Worm (Caenorhabditis elegans) whole organism, L3 larva: ENCODE results near the gene H12D21.9.
A peak's percentile ranks its signal among the peaks of the same experiment; 100 is the strongest.
"Not testable (repeated sequence)": the region's sequence is repeated elsewhere in the genome, so short reads cannot be mapped to it uniquely, and the experiment has no call there.

Experiments used
- ceh-16 ChIP-seq: sonication (generic microtip); optimal IDR thresholded peaks from 2 replicates; lab custom pipeline; 2017; ENCODE audit warnings: missing biosample characterization, missing genetic modification characterization
- ceh-28 ChIP-seq: fragments of 150-350 bp; optimal IDR thresholded peaks from 2 replicates; lab custom pipeline; 2014; ENCODE audit warnings: missing biosample characterization, missing genetic modification reagents, missing genetic modification characterization
- ceh-82 ChIP-seq: fragments of 150-350 bp; optimal IDR thresholded peaks from 2 replicates; lab custom pipeline; 2014; ENCODE audit warnings: missing biosample characterization, missing genetic modification characterization
- egl-27 ChIP-seq: sonication (generic microtip); optimal IDR thresholded peaks from 4 replicates; lab custom pipeline; 2017; ENCODE audit warnings: missing biosample characterization, missing genetic modification reagents, missing genetic modification characterization
- egl-5 ChIP-seq: fragments of 150-350 bp; optimal IDR thresholded peaks from 2 replicates; lab custom pipeline; 2017; ENCODE audit warnings: missing biosample characterization, missing genetic modification reagents, missing genetic modification characterization, inconsistent platforms
- elt-1 ChIP-seq: fragments of 150-350 bp; optimal IDR thresholded peaks from 2 replicates; lab custom pipeline; 2014; ENCODE audit warnings: missing biosample characterization, missing genetic modification characterization
- elt-2 ChIP-seq: sonication (generic microtip); optimal IDR thresholded peaks from 2 replicates; lab custom pipeline; 2016; ENCODE audit warnings: missing genetic modification reagents, mild to moderate bottlenecking, missing genetic modification characterization, missing compliant biosample characterization
- eor-1 ChIP-seq, 2 experiments: fragments of 150-350 bp; optimal IDR thresholded peaks; 2 replicates each; lab custom pipeline; 2014 to 2018; ENCODE audit warnings: missing biosample characterization in 2 of 2, missing genetic modification characterization in 2 of 2
- fkh-2 ChIP-seq: fragments of 150-350 bp; optimal IDR thresholded peaks from 2 replicates; lab custom pipeline; 2014; ENCODE audit warnings: missing biosample characterization, missing genetic modification reagents, missing genetic modification characterization
- fos-1 ChIP-seq: fragments of 150-350 bp; optimal IDR thresholded peaks from 2 replicates; lab custom pipeline; 2014; ENCODE audit warnings: missing biosample characterization, missing genetic modification characterization
- hmg-11 ChIP-seq: sonication (generic microtip); optimal IDR thresholded peaks from 2 replicates; lab custom pipeline; 2016; ENCODE audit warnings: missing genetic modification characterization, missing compliant biosample characterization
- lin-15B ChIP-seq: fragments of 150-350 bp; optimal IDR thresholded peaks from 2 replicates; lab custom pipeline; 2014; ENCODE audit warnings: missing biosample characterization, missing genetic modification characterization
- mml-1 ChIP-seq: fragments of 150-350 bp; sonication (generic microtip); optimal IDR thresholded peaks from 3 replicates; lab custom pipeline; 2014; ENCODE audit warnings: missing biosample characterization, missing genetic modification characterization
- nhr-11 ChIP-seq: fragments of 150-350 bp; optimal IDR thresholded peaks from 2 replicates; lab custom pipeline; 2014; ENCODE audit warnings: missing biosample characterization, missing genetic modification characterization
- nhr-12 ChIP-seq: fragments of 150-350 bp; optimal IDR thresholded peaks from 2 replicates; lab custom pipeline; 2014; ENCODE audit warnings: missing biosample characterization, missing genetic modification characterization
- nhr-23 ChIP-seq: fragments of 150-350 bp; optimal IDR thresholded peaks from 2 replicates; lab custom pipeline; 2014; ENCODE audit warnings: missing biosample characterization, missing genetic modification reagents, missing genetic modification characterization
- nhr-237 ChIP-seq: fragments of 150-350 bp; optimal IDR thresholded peaks from 2 replicates; lab custom pipeline; 2014; ENCODE audit warnings: missing biosample characterization, missing genetic modification characterization
- nhr-25 ChIP-seq: sonication (generic microtip); optimal IDR thresholded peaks from 2 replicates; lab custom pipeline; 2017; ENCODE audit warnings: missing biosample characterization, missing genetic modification characterization
- nhr-28 ChIP-seq: fragments of 150-350 bp; optimal IDR thresholded peaks from 2 replicates; lab custom pipeline; 2014; ENCODE audit warnings: missing biosample characterization, missing genetic modification characterization
- nhr-43 ChIP-seq: sonication (generic microtip); optimal IDR thresholded peaks from 2 replicates; lab custom pipeline; 2016; ENCODE audit warnings: mild to moderate bottlenecking, missing genetic modification characterization, missing compliant biosample characterization; ENCODE audit not compliant: poor library complexity, severe bottlenecking
- nhr-67 ChIP-seq: fragments of 150-350 bp; optimal IDR thresholded peaks from 2 replicates; lab custom pipeline; 2014; ENCODE audit warnings: missing biosample characterization, missing genetic modification characterization
- pha-4 ChIP-seq: fragments of 150-350 bp; optimal IDR thresholded peaks from 2 replicates; lab custom pipeline; 2014; ENCODE audit warnings: missing biosample characterization, missing genetic modification reagents, missing genetic modification characterization
- pqm-1 ChIP-seq: fragments of 150-350 bp; optimal IDR thresholded peaks from 2 replicates; lab custom pipeline; 2017; ENCODE audit warnings: missing biosample characterization, missing genetic modification characterization, inconsistent platforms
- snpc-4 ChIP-seq: fragments of 150-350 bp; optimal IDR thresholded peaks from 2 replicates; lab custom pipeline; 2014; ENCODE audit warnings: missing biosample characterization, missing genetic modification characterization
- unc-62 ChIP-seq: fragments of 150-350 bp; sonication (generic microtip); optimal IDR thresholded peaks from 4 replicates; lab custom pipeline; 2014; ENCODE audit warnings: missing biosample characterization, missing genetic modification reagents, missing genetic modification characterization
- zag-1 ChIP-seq: fragments of 150-350 bp; optimal IDR thresholded peaks from 2 replicates; lab custom pipeline; 2014; ENCODE audit warnings: missing biosample characterization, missing genetic modification characterization
- ztf-11 ChIP-seq: fragments of 150-350 bp; optimal IDR thresholded peaks from 2 replicates; lab custom pipeline; 2014; ENCODE audit warnings: missing biosample characterization, missing genetic modification characterization
- ztf-4 ChIP-seq: fragments of 150-350 bp; optimal IDR thresholded peaks from 2 replicates; lab custom pipeline; 2014; ENCODE audit warnings: missing biosample characterization, missing genetic modification characterization

H12D21.9 gene

DNA sequence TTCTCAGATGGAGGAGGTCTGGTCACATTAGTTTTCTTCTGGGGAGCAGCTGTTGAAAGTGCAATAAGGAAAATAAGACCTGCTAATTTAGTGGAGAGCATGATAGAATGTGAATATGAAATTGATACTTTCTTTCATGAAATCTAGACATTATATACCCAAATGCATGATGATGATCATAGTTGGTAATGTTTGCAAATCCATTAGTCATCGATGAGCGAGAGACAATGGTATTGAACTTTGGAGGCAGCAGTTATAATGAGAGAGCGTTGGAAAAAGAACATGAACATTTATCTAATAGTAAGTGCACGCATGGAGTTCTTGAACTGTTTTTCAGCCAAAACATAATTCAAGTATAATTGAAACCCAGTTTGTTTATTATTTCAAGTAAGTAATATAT is 11.5 kb downstream of the H12D21.9 start, which contains the start of gene H12D21.6:
Gene H12D21.6, minus strand, starts transcription at position 101 of the 400 bp plus-strand sequence.
- no peak for TF ChIP-seq eor-1 (tag; optimal IDR thresholded peaks at IDR 0.05; lab: Kevin White, UChicago)
- TF ChIP-seq ceh-16 (tag; lab: Kevin White, UChicago) = no peak
- TF ChIP-seq pha-4 = no peak
- no peak for TF ChIP-seq elt-2 (tag; lab: Kevin White, UChicago)
- TF ChIP-seq nhr-25 (tag; lab: Kevin White, UChicago) = no peak
- TF ChIP-seq ceh-82 (tag; lab: Kevin White, UChicago) = no peak
- no peak for TF ChIP-seq lin-15B (tag; lab: Kevin White, UChicago)

DNA sequence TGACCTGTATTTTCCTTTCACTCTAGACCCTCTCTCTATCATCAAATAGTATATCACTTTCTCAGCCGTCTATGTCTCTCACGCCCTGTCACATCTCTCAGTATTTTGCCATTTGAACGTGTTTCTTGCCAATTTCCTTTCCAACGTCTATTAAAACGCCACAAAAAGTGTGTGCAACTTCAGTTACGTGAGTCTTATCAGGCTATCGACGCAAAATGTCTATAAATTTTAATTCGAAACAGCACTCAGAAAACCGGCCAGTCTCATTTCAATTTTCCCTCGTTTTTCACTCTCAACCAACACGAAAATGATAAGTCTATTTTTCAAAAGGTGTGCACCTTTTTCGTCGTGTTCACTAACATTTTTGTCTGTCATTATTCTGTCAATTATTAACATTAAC is 13.7 kb downstream of the H12D21.9 start, which contains the start of gene mpst-3:
Gene mpst-3, plus strand, starts transcription at position 91 of the 400 bp plus-strand sequence.
- TF ChIP-seq pqm-1 (peak; percentile 58), nhr-237 (tag; lab: Kevin White, UChicago) (no peak), egl-5 (no peak), elt-2 (tag; lab: Kevin White, UChicago) (peak; percentile 83), hmg-11 (tag; lab: Kevin White, UChicago) (no peak), pha-4 (peak; percentile 27), elt-1 (tag; lab: Kevin White, UChicago) (no peak)
- TF ChIP-seq, all 47 proteins: peak for 3

DNA sequence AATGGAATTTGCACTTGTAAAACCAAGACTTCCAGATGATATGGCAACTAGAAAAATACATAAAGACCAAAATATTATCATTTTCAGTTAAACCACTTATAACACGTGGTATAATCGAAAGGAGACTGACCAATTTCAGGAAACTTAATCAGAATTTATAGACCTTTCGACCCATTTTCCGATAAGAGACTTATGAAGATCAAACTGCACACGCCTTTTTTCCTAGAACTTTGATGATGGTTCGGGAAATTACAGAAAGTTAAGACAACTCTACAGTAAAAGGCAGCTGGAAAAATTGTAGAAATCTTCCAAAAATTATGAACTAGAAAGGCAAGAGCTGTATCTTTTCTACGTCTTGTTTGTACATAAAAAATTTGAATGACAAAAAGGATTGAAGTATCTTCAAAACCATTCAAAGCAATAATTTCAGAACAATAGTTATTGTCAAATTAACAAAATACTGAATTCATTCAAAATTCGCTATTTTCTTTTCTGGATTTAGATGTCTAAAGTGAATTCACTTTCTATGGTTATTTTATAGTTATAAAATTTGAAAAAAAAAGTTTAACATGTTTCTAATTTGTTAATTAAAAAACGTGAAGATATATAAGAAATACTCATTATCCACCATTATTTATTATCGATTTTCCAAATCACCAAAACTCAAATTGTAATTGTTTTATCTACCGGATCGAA is 15.8 kb downstream of the H12D21.9 start, which contains the start of the genes mpst-2 and H12D21.5:
Gene mpst-2, minus strand, starts transcription at position 101 of the 696 bp plus-strand sequence.
Gene H12D21.5, plus strand, starts transcription at position 646 of the 696 bp plus-strand sequence.
- TF ChIP-seq mml-1 (no peak), snpc-4 (tag; lab: Kevin White, UChicago) (no peak), nhr-12 (tag; lab: Kevin White, UChicago) (no peak), fkh-2 (tag; lab: Kevin White, UChicago) (no peak), nhr-67 (tag; lab: Kevin White, UChicago) (no peak), unc-62 (GFP tag; lab: Kevin White, UChicago) (no peak), nhr-25 (tag; lab: Kevin White, UChicago) (no peak), nhr-43 (tag; lab: Kevin White, UChicago) (no peak), ztf-11 (tag; lab: Kevin White, UChicago) (no peak), lin-15B (tag; lab: Kevin White, UChicago) (no peak), fos-1 (tag; lab: Kevin White, UChicago) (no peak), ztf-4 (no peak), egl-5 (no peak), zag-1 (tag; lab: Kevin White, UChicago) (no peak), egl-27 (no peak)
- TF ChIP-seq, all 47 proteins: peak for 0

DNA sequence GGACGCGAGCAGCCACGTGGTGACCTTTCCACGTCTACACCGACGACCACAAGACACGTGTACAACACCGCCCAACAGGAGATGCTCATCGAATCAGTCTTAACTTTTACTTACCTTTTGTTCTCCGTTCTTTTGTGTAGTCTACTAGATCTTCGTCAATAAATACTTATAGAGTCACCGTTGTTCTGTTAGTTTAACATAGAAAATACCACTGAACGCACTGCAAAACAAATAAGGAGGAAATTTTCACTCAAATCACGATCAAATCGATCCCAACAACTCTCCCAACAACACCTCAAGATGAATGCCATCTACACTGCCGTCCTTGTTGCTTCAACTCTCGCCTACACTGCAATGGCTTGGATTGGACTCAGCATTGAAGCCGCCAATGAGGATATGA is 18.5 kb downstream of the H12D21.9 start, which contains the start of gene nspa-2:
Gene nspa-2, plus strand, starts transcription at position 301 of the 400 bp plus-strand sequence.
- not testable (repeated sequence) for TF ChIP-seq lin-15B (tag; lab: Kevin White, UChicago); nhr-12 (tag; lab: Kevin White, UChicago); eor-1 (tag; optimal IDR thresholded peaks at IDR 0.05; lab: Kevin White, UChicago)

DNA sequence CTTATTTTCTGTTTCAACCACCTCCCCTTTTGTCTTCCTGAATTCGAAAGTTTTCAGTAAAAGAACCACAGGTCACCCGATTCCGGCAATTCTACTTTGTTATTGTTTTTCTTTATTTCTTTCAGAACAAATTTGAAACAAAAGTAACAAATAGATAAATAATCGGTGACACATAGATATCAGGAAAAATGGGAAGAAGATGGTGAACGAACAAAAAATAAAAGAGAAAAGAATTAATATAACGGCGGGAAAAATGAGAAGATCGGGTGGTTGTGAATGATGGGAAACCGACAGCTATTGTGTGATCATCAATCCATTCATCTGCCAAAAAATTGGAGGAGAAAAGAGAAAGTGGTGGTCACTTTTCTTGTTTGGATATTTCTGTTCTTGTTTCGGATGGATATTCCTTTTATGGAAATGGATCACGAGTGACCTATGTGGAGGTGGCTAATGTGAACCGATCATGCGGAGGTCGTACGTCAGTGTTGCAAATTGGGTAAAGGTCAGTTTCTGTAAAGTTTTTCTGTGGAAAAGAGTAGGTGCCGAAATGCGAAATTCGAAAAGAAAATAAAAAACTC is 31.9 kb downstream of the H12D21.9 start:
- TF ChIP-seq nhr-28 (no peak), nhr-23 (peak; percentile 54), nhr-11 (tag; lab: Kevin White, UChicago) (no peak)

DNA sequence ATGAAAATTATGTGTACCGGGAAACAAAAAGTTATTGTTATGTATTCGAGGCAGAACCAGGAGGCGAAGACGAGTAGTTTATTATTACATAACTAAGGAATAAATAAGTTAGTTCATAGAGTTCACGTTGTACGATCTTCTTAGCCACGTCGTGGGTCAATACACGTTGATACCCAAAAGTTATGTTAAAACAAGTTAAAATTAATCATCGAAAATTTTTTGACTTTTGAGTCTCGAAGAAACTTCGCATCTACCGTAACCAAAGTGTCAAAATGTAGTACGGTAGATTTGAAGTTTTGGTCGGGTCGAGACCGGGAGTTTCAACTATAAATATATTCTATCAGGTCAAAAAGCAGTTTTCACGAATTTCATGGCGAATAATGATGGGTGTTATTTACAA is 32.6 kb downstream of the H12D21.9 start, which contains the start of gene ZC412.10:
Gene ZC412.10, minus strand, starts transcription at position 101 of the 400 bp plus-strand sequence.
- TF ChIP-seq ceh-82 (tag; lab: Kevin White, UChicago); ceh-28; unc-62 (GFP tag; lab: Kevin White, UChicago): not testable (repeated sequence)
